Fruit fly (Drosophila melanogaster) whole organism, embryonic: ENCODE results near the gene CG9471.

Experiments
- Ada2b ChIP-seq: fragments of 200-800 bp; sonication (Bioruptor generic); IDR thresholded peaks from 2 replicates; pipeline ENCODE4 v1.3.6; 2022; ENCODE audit warnings: missing biosample characterization, missing genetic modification characterization
- Antp ChIP-seq: fragments of 200-800 bp; sonication (Bioruptor generic); optimal IDR thresholded peaks from 3 replicates; lab custom pipeline; 2016; ENCODE audit warnings: missing biosample characterization, missing genetic modification characterization
- Atf-2 ChIP-seq: fragments of 200-800 bp; sonication (Bioruptor generic); optimal IDR thresholded peaks from 2 replicates; lab custom pipeline; 2016; ENCODE audit warnings: missing biosample characterization, missing genetic modification characterization
- C15 ChIP-seq: fragments of 200-800 bp; sonication (Bioruptor generic); IDR thresholded peaks from 3 replicates; pipeline ENCODE4 v1.3.6; 2022; ENCODE audit warnings: missing biosample characterization, missing genetic modification characterization
- CG10366 ChIP-seq: fragments of 200-800 bp; sonication (Bioruptor generic); IDR thresholded peaks from 2 replicates; pipeline ENCODE4 v1.3.6; 2022; ENCODE audit warnings: missing biosample characterization, missing genetic modification characterization
- CG11398 ChIP-seq: fragments of 200-800 bp; sonication (Bioruptor generic); optimal IDR thresholded peaks from 2 replicates; lab custom pipeline; 2016; ENCODE audit warnings: missing biosample characterization, missing genetic modification characterization
- CG11456 ChIP-seq: fragments of 200-800 bp; sonication (Bioruptor generic); IDR thresholded peaks from 3 replicates; pipeline ENCODE4 v1.3.6; 2022; ENCODE audit warnings: missing biosample characterization, missing genetic modification characterization
- CG11723 ChIP-seq: fragments of 200-800 bp; sonication (Bioruptor generic); optimal IDR thresholded peaks from 2 replicates; lab custom pipeline; 2017; ENCODE audit warnings: missing biosample characterization, mild to moderate bottlenecking, missing genetic modification characterization
- CG12155 ChIP-seq: fragments of 200-800 bp; sonication (Bioruptor generic); optimal IDR thresholded peaks from 3 replicates; lab custom pipeline; 2016; ENCODE audit warnings: missing biosample characterization, missing genetic modification characterization
- CG13775 ChIP-seq: fragments of 200-800 bp; sonication (Bioruptor generic); optimal IDR thresholded peaks from 3 replicates; lab custom pipeline; 2017; ENCODE audit warnings: missing biosample characterization, mild to moderate bottlenecking, missing genetic modification characterization
- CG15011 ChIP-seq: fragments of 200-800 bp; sonication (Bioruptor generic); optimal IDR thresholded peaks from 3 replicates; lab custom pipeline; 2018; ENCODE audit warnings: missing biosample characterization, mild to moderate bottlenecking, missing genetic modification characterization
- CG2116 ChIP-seq: fragments of 200-800 bp; sonication (Bioruptor generic); optimal IDR thresholded peaks from 3 replicates; lab custom pipeline; 2018; ENCODE audit warnings: missing biosample characterization, mild to moderate bottlenecking, missing genetic modification characterization
- CG2202 ChIP-seq: fragments of 200-800 bp; sonication (Bioruptor generic); optimal IDR thresholded peaks from 2 replicates; lab custom pipeline; 2018; ENCODE audit warnings: missing biosample characterization, mild to moderate bottlenecking, missing genetic modification characterization
- CG34376 ChIP-seq: fragments of 200-800 bp; sonication (Bioruptor generic); optimal IDR thresholded peaks from 2 replicates; lab custom pipeline; 2018; ENCODE audit warnings: missing biosample characterization, mild to moderate bottlenecking, missing genetic modification characterization
- CG6813 ChIP-seq: fragments of 200-800 bp; sonication (Bioruptor generic); optimal IDR thresholded peaks from 2 replicates; lab custom pipeline; 2017; ENCODE audit warnings: missing biosample characterization, missing genetic modification characterization, mild to moderate bottlenecking, moderate library complexity, missing genetic modification reagents
- CG8388 ChIP-seq: fragments of 200-800 bp; sonication (Bioruptor generic); optimal IDR thresholded peaks from 2 replicates; lab custom pipeline; 2019; ENCODE audit warnings: missing biosample characterization, mild to moderate bottlenecking, missing genetic modification characterization, moderate library complexity
- CG9932 ChIP-seq: fragments of 200-800 bp; sonication (Bioruptor generic); IDR thresholded peaks from 2 replicates; pipeline ENCODE4 v1.3.6; 2022; ENCODE audit warnings: missing biosample characterization, missing genetic modification characterization
- Dfd ChIP-seq, 2 experiments: fragments of >200 bp; optimal IDR thresholded peaks; 2 replicates each; lab custom pipeline; 2017; ENCODE audit warnings: missing biosample characterization in 2 of 2, missing genetic modification characterization in 2 of 2
- Eip74EF ChIP-seq, 2 experiments: fragments of 200-800 bp in 1 of 2; fragments of >200 bp in 1 of 2; sonication (Bioruptor generic) in 1 of 2; optimal IDR thresholded peaks; 2 replicates each; lab custom pipeline; 2017 to 2019; ENCODE audit warnings: missing biosample characterization in 2 of 2, missing genetic modification characterization in 2 of 2, mild to moderate bottlenecking in 1 of 2, moderate library complexity in 1 of 2
- Ets65A ChIP-seq: fragments of 200-800 bp; sonication (Bioruptor generic); peaks from one replicate; lab custom pipeline; 2016; ENCODE audit warnings: missing biosample characterization, missing genetic modification characterization
- HLHmδ ChIP-seq: fragments of 200-800 bp; sonication (Bioruptor generic); optimal IDR thresholded peaks from 2 replicates; lab custom pipeline; 2018; ENCODE audit warnings: missing biosample characterization, mild to moderate bottlenecking, missing genetic modification characterization, moderate library complexity
- Hr39 ChIP-seq: fragments of >200 bp; optimal IDR thresholded peaks from 2 replicates; lab custom pipeline; 2017
- Hr51 ChIP-seq, 2 experiments: fragments of 200-800 bp; sonication (Bioruptor generic); optimal IDR thresholded peaks; 2 replicates in 1 of 2; 3 replicates in 1 of 2; lab custom pipeline; 2016 to 2018; ENCODE audit warnings: missing biosample characterization in 2 of 2, missing genetic modification characterization in 2 of 2, mild to moderate bottlenecking in 1 of 2, moderate library complexity in 1 of 2
- MBD-R2 ChIP-seq: fragments of 200-800 bp; sonication (Bioruptor generic); IDR thresholded peaks from 2 replicates; pipeline ENCODE4 v1.3.6; 2022; ENCODE audit warnings: missing biosample characterization, missing genetic modification characterization
- Mrtf ChIP-seq: fragments of 200-800 bp; sonication (Bioruptor generic); IDR thresholded peaks from 3 replicates; pipeline ENCODE4 v1.3.6; 2022; ENCODE audit warnings: missing biosample characterization, missing genetic modification characterization
- NfI ChIP-seq: fragments of 200-800 bp; sonication (Bioruptor generic); optimal IDR thresholded peaks from 3 replicates; lab custom pipeline; 2018; ENCODE audit warnings: missing biosample characterization, mild to moderate bottlenecking, missing genetic modification characterization, moderate library complexity
- Trl ChIP-seq, 3 experiments: fragments of >200 bp in 2 of 3; fragments of 200-800 bp in 1 of 3; sonication (Bioruptor generic) in 1 of 3; optimal IDR thresholded peaks; 2 replicates in 1 of 3; 3 replicates in 2 of 3; lab custom pipeline; 2016 to 2017; ENCODE audit warnings: missing biosample characterization in 1 of 3, missing genetic modification characterization in 1 of 3
- abd-A ChIP-seq: fragments of 200-800 bp; sonication (Bioruptor generic); optimal IDR thresholded peaks from 3 replicates; lab custom pipeline; 2019; ENCODE audit warnings: missing biosample characterization, mild to moderate bottlenecking, missing genetic modification characterization, moderate library complexity
- ase ChIP-seq: fragments of 200-800 bp; sonication (Bioruptor generic); IDR thresholded peaks from 3 replicates; pipeline ENCODE4 v1.3.6; 2022; ENCODE audit warnings: missing biosample characterization, missing genetic modification characterization
- bsh ChIP-seq, 2 experiments: fragments of 200-800 bp; sonication (Bioruptor generic); optimal IDR thresholded peaks; 2 replicates each; lab custom pipeline; 2017 to 2018; ENCODE audit warnings: mild to moderate bottlenecking in 2 of 2, missing biosample characterization in 2 of 2, missing genetic modification characterization in 2 of 2, moderate library complexity in 1 of 2
- btn ChIP-seq: fragments of 200-800 bp; sonication (Bioruptor generic); optimal IDR thresholded peaks from 2 replicates; lab custom pipeline; 2016; ENCODE audit warnings: missing biosample characterization, missing genetic modification characterization
- cato ChIP-seq: fragments of 200-800 bp; sonication (Bioruptor generic); optimal IDR thresholded peaks from 2 replicates; lab custom pipeline; 2016; ENCODE audit warnings: missing biosample characterization, missing genetic modification characterization, borderline replicate concordance
- fd96Cb ChIP-seq: fragments of 200-800 bp; sonication (Bioruptor generic); optimal IDR thresholded peaks from 2 replicates; lab custom pipeline; 2018; ENCODE audit warnings: missing biosample characterization, mild to moderate bottlenecking, missing genetic modification characterization, moderate library complexity
- gce ChIP-seq: fragments of 200-800 bp; sonication (Bioruptor generic); IDR thresholded peaks from 3 replicates; pipeline ENCODE4 v1.3.6; 2022; ENCODE audit warnings: missing biosample characterization, missing genetic modification characterization
- grau ChIP-seq: fragments of 200-800 bp; optimal IDR thresholded peaks from 3 replicates; lab custom pipeline; 2019; ENCODE audit warnings: missing biosample characterization, mild to moderate bottlenecking, missing genetic modification characterization, moderate library complexity
- grn ChIP-seq: fragments of 200-800 bp; sonication (Bioruptor generic); optimal IDR thresholded peaks from 3 replicates; lab custom pipeline; 2017; ENCODE audit warnings: missing biosample characterization, missing genetic modification characterization
- scrt ChIP-seq: fragments of 200-800 bp; sonication (Bioruptor generic); optimal IDR thresholded peaks from 2 replicates; lab custom pipeline; 2018; ENCODE audit warnings: missing biosample characterization, mild to moderate bottlenecking, missing genetic modification characterization, moderate library complexity
- sna ChIP-seq: fragments of 200-800 bp; sonication (Bioruptor generic); IDR thresholded peaks from 2 replicates; pipeline ENCODE4 v1.3.6; 2022; ENCODE audit warnings: missing biosample characterization, missing genetic modification characterization; ENCODE audit not compliant: partially characterized antibody
- sug ChIP-seq: fragments of 200-800 bp; optimal IDR thresholded peaks from 2 replicates; lab custom pipeline; 2019; ENCODE audit warnings: missing biosample characterization, mild to moderate bottlenecking, missing genetic modification characterization, moderate library complexity
- tll ChIP-seq, 2 experiments: fragments of 200-800 bp in 1 of 2; fragments of >200 bp in 1 of 2; sonication (Bioruptor generic) in 1 of 2; optimal IDR thresholded peaks; 2 replicates each; lab custom pipeline; 2017 to 2019; ENCODE audit warnings: missing biosample characterization in 2 of 2, missing genetic modification characterization in 2 of 2, mild to moderate bottlenecking in 1 of 2, moderate library complexity in 1 of 2
- toy ChIP-seq: fragments of 200-800 bp; sonication (Bioruptor generic); IDR thresholded peaks from 2 replicates; pipeline ENCODE4 v1.3.6; 2022; ENCODE audit warnings: missing biosample characterization, missing genetic modification characterization
- vnd ChIP-seq: fragments of 200-800 bp; sonication (Bioruptor generic); IDR thresholded peaks from 3 replicates; pipeline ENCODE4 v1.3.6; 2022; ENCODE audit warnings: missing biosample characterization, missing genetic modification characterization; ENCODE audit not compliant: partially characterized antibody
- vvl ChIP-seq: fragments of 200-800 bp; sonication (Bioruptor generic); IDR thresholded peaks from 2 replicates; pipeline ENCODE4 v1.3.6; 2022; ENCODE audit warnings: missing biosample characterization, missing genetic modification characterization
- wdn ChIP-seq: fragments of 200-800 bp; sonication (Bioruptor generic); IDR thresholded peaks from 2 replicates; pipeline ENCODE4 v1.3.6; 2022; ENCODE audit warnings: missing biosample characterization, missing genetic modification characterization
- wor ChIP-seq: fragments of 200-800 bp; sonication (Bioruptor generic); IDR thresholded peaks from 2 replicates; pipeline ENCODE4 v1.3.6; 2022; ENCODE audit warnings: missing biosample characterization, missing genetic modification characterization
- z ChIP-seq: fragments of 200-800 bp; sonication (Bioruptor generic); IDR thresholded peaks from 3 replicates; pipeline ENCODE4 v1.3.6; 2022; ENCODE audit warnings: missing biosample characterization, missing genetic modification characterization
- zen ChIP-seq: fragments of 200-800 bp; sonication (Bioruptor generic); optimal IDR thresholded peaks from 3 replicates; lab custom pipeline; 2018; ENCODE audit warnings: missing biosample characterization, mild to moderate bottlenecking, missing genetic modification characterization, moderate library complexity

CG9471 gene

DNA sequence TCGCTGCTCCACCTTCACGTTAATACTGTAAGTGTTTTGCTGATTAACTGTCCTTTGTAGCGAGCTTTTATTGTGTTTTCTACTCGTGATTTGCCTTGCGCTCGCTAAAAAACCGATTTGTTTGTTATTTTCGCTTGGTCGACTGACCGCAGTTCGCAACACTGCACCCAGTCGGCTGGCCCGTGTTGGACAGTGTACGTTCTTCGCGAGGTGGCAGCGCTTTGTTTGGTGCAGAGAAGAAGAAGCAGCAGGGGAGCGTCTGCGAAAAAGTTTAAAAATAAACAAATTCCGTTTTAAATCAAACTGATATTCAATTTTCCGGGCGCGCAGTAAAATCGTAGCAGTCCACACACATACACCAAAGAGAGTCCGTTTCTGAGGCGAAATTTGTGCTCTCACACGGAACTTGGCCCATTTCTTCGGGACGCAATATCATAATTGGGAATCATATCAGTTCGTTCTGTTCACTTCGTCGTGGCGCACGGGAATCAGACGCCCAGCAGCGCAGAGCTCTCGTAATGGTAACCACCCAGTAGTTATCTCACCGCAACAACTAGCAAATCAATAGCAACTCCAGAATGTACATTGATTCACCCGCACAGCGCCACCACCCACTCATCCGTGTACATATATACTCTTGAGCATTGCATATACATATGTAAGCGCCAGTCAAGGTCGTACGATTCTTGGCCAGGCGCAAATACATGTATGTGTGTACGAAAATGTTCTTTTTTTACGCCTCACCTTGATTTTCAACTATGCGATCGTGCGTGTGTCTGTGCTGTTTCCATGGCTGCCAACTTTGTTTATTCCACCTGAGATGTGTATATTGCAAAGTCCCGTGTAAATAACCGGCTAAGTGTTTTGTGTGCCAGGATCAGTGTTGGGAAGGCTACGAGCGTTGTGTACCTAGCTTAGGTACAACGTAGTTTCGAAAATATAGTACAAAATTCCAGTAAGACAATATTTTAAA is 3.4 kb downstream of the CG9471 start, which contains the start of gene Naa80 (continued):
- TF ChIP-seq vnd (GFP tag; lab: Robert Waterston, UW) (no peak), CG10366 (GFP tag; lab: Robert Waterston, UW) (peak; percentile 41; the same call in 1 of the 2 replicates), MBD-R2 (GFP tag; lab: Robert Waterston, UW) (peak; percentile 96), Atf-2 (GFP tag; lab: Kevin White, UChicago) (no peak), ase (0 out of 3 replicates have a peak, but pooled peaks have one; percentile 34), CG12155 (peak; percentile 74), toy (GFP tag; lab: Robert Waterston, UW) (no peak; the same call in 1 of the 2 replicates), CG15011 (GFP tag; lab: Kevin White, UChicago) (no peak), zen (tag; lab: Kevin White, UChicago) (peak; percentile 15), CG2116 (GFP tag; lab: Kevin White, UChicago) (peak; percentile 81), Hr51 (GFP tag; optimal IDR thresholded peaks at IDR 0.05; lab: Kevin White, UChicago) (peak in 1 of 2 experiments; percentile 85), sug (tag; lab: Kevin White, UChicago) (peak; percentile 71), bsh (GFP tag; optimal IDR thresholded peaks at IDR 0.05; lab: Kevin White, UChicago) (peak in 1 of 2 experiments; percentile 35), Trl (optimal IDR thresholded peaks at IDR 0.05; lab: Kevin White, UChicago) (no peak), Trl (GFP tag; optimal IDR thresholded peaks at IDR 0.05; lab: Kevin White, UChicago) (peak; percentile 83), Eip74EF (GFP tag; optimal IDR thresholded peaks at IDR 0.05; lab: Kevin White, UChicago) (no peak), fd96Cb (tag; lab: Kevin White, UChicago) (no peak), NfI (peak; percentile 82), Antp (GFP tag; lab: Kevin White, UChicago) (peak; percentile 89), Ets65A (GFP tag; lab: Kevin White, UChicago) (peak; percentile 95), CG6813 (GFP tag; lab: Kevin White, UChicago) (no peak), Ada2b (GFP tag; lab: Robert Waterston, UW) (no peak), CG13775 (GFP tag; lab: Kevin White, UChicago) (peak; percentile 9), CG9932 (GFP tag; lab: Robert Waterston, UW) (peak; percentile 87), wor (GFP tag; lab: Robert Waterston, UW) (no peak), gce (GFP tag; lab: Robert Waterston, UW) (no peak), HLHmδ (GFP tag; lab: Kevin White, UChicago) (peak; percentile 63), Hr39 (no peak), C15 (no peak), CG11456 (GFP tag; lab: Robert Waterston, UW) (peak; percentile 80), CG8388 (GFP tag; lab: Kevin White, UChicago) (peak; percentile 23), scrt (GFP tag; lab: Kevin White, UChicago) (no peak), vvl (GFP tag; lab: Robert Waterston, UW) (peak; percentile 72), z (GFP tag; lab: Robert Waterston, UW) (no peak), Dfd (GFP tag; optimal IDR thresholded peaks at IDR 0.05; lab: Kevin White, UChicago) (no peak), Mrtf (GFP tag; lab: Robert Waterston, UW) (no peak), CG2202 (tag; lab: Kevin White, UChicago) (no peak), CG11723 (peak; percentile 45), abd-A (tag; lab: Kevin White, UChicago) (no peak), CG11398 (peak; percentile 58), tll (GFP tag; optimal IDR thresholded peaks at IDR 0.05; lab: Kevin White, UChicago) (peak in 1 of 2 experiments; percentile 32), grau (tag; lab: Kevin White, UChicago) (peak; percentile 53), sna (no peak), grn (GFP tag; lab: Kevin White, UChicago) (peak; percentile 10), btn (GFP tag; lab: Kevin White, UChicago) (no peak), wdn (GFP tag; lab: Robert Waterston, UW) (no peak), cato (GFP tag; lab: Kevin White, UChicago) (peak; percentile 44), CG34376 (GFP tag; lab: Kevin White, UChicago) (peak; percentile 50)
